Worm (Caenorhabditis elegans) whole organism, young adult: ENCODE measurements around the gene Y22D7AL.10.
A peak's percentile ranks its signal among the peaks of the same experiment; 100 is the strongest.

Source experiments
- B0019.2 ChIP-seq: fragments of 200-800 bp; sonication (Bioruptor generic); conservative IDR thresholded peaks from 2 replicates; pipeline ENCODE4 v1.3.6; 2022; ENCODE audit warnings: missing genetic modification reagents, missing genetic modification characterization, missing compliant biosample characterization
- F23B12.7 ChIP-seq: sonication (generic microtip); optimal IDR thresholded peaks from 2 replicates; lab custom pipeline; 2017; ENCODE audit warnings: missing genetic modification characterization, mild to moderate bottlenecking, missing compliant biosample characterization, antibody characterized with exemption, moderate library complexity; ENCODE audit not compliant: insufficient read depth
- F37B4.10 ChIP-seq: fragments of 200-800 bp; sonication (Bioruptor generic); IDR thresholded peaks from 2 replicates; pipeline ENCODE4 v1.3.6; 2022; ENCODE audit warnings: missing genetic modification characterization, missing compliant biosample characterization
- F52B5.7 ChIP-seq: sonication (generic microtip); optimal IDR thresholded peaks from 2 replicates; lab custom pipeline; 2016; ENCODE audit warnings: mild to moderate bottlenecking, missing genetic modification characterization, missing compliant biosample characterization
- F57A8.1 ChIP-seq: fragments of 200-800 bp; sonication (Bioruptor generic); optimal IDR thresholded peaks from 2 replicates; lab custom pipeline; 2018; ENCODE audit warnings: mild to moderate bottlenecking, missing genetic modification characterization, moderate library complexity, missing compliant biosample characterization
- K12H6.12 ChIP-seq: fragments of 200-800 bp; sonication (Bioruptor generic); optimal IDR thresholded peaks from 2 replicates; lab custom pipeline; 2018; ENCODE audit warnings: mild to moderate bottlenecking, missing genetic modification characterization, missing compliant biosample characterization
- Y53G8AR.9 ChIP-seq: fragments of 200-800 bp; sonication (Bioruptor generic); conservative IDR thresholded peaks from 2 replicates; pipeline ENCODE4 v1.3.6; 2022; ENCODE audit warnings: missing genetic modification reagents, missing genetic modification characterization, missing compliant biosample characterization
- Y56A3A.18 ChIP-seq: fragments of 200-800 bp; sonication (Bioruptor generic); IDR thresholded peaks from 2 replicates; pipeline ENCODE4 v1.3.6; 2022; ENCODE audit warnings: missing genetic modification reagents, missing genetic modification characterization, missing compliant biosample characterization
- Y67H2A.10 ChIP-seq: fragments of 200-800 bp; sonication (Bioruptor generic); conservative IDR thresholded peaks from 2 replicates; pipeline ENCODE4 v1.3.6; 2022; ENCODE audit warnings: missing genetic modification reagents, missing genetic modification characterization, missing compliant biosample characterization
- Y95B8A.8 ChIP-seq: fragments of 200-800 bp; sonication (Bioruptor generic); IDR thresholded peaks from 2 replicates; pipeline ENCODE4 v1.3.6; 2022; ENCODE audit warnings: missing genetic modification reagents, missing genetic modification characterization, missing compliant biosample characterization
- ZK185.1 ChIP-seq: sonication (generic microtip); optimal IDR thresholded peaks from 2 replicates; lab custom pipeline; 2016; ENCODE audit warnings: mild to moderate bottlenecking, missing genetic modification characterization, missing compliant biosample characterization; ENCODE audit not compliant: poor library complexity, severe bottlenecking
- akir-1 ChIP-seq: fragments of 200-800 bp; sonication (Bioruptor generic); optimal IDR thresholded peaks from 2 replicates; lab custom pipeline; 2018; ENCODE audit warnings: mild to moderate bottlenecking, missing genetic modification characterization, moderate library complexity, missing compliant biosample characterization
- ama-1 ChIP-seq, 3 experiments: fragments of 150-350 bp in 1 of 3; sonication (generic microtip) in 2 of 3; optimal IDR thresholded peaks; 2 replicates each; lab custom pipeline; 2014 to 2018; ENCODE audit warnings: missing biosample characterization in 2 of 3, missing genetic modification characterization in 2 of 3, missing genetic modification reagents in 2 of 3
- aptf-3 ChIP-seq: fragments of 200-800 bp; sonication (Bioruptor generic); IDR thresholded peaks from 2 replicates; pipeline ENCODE4 v1.3.6; 2022; ENCODE audit warnings: missing genetic modification characterization, missing compliant biosample characterization
- athp-1 ChIP-seq: sonication (generic microtip); optimal IDR thresholded peaks from 2 replicates; lab custom pipeline; 2017; ENCODE audit warnings: mild to moderate bottlenecking, missing genetic modification characterization, missing compliant biosample characterization
- bed-2 ChIP-seq: fragments of 200-800 bp; sonication (Bioruptor generic); IDR thresholded peaks from 2 replicates; pipeline ENCODE4 v1.3.6; 2022; ENCODE audit warnings: missing genetic modification reagents, missing genetic modification characterization, missing compliant biosample characterization
- ceh-58 ChIP-seq: fragments of 200-800 bp; sonication (Bioruptor generic); IDR thresholded peaks from 2 replicates; pipeline ENCODE4 v1.3.6; 2022; ENCODE audit warnings: missing genetic modification characterization, missing compliant biosample characterization
- ceh-91 ChIP-seq: fragments of 200-800 bp; sonication (Bioruptor generic); IDR thresholded peaks from 2 replicates; pipeline ENCODE4 v1.3.6; 2022; ENCODE audit warnings: missing genetic modification reagents, missing genetic modification characterization, missing compliant biosample characterization
- die-1 ChIP-seq: sonication (generic microtip); optimal IDR thresholded peaks from 2 replicates; lab custom pipeline; 2016; ENCODE audit warnings: missing genotype, mild to moderate bottlenecking, missing genetic modification characterization, missing compliant biosample characterization
- ekl-4 ChIP-seq: fragments of 200-800 bp; sonication (Bioruptor generic); IDR thresholded peaks from 2 replicates; pipeline ENCODE4 v1.3.6; 2022; ENCODE audit warnings: missing genetic modification reagents, missing genetic modification characterization, missing compliant biosample characterization
- fkh-3 ChIP-seq: sonication (generic microtip); optimal IDR thresholded peaks from 2 replicates; lab custom pipeline; 2016; ENCODE audit warnings: mild to moderate bottlenecking, missing genetic modification characterization, missing compliant biosample characterization
- hlh-26 ChIP-seq: fragments of 200-800 bp; sonication (Bioruptor generic); conservative IDR thresholded peaks from 2 replicates; pipeline ENCODE4 v1.3.6; 2022; ENCODE audit warnings: missing genetic modification reagents, missing genetic modification characterization, missing compliant biosample characterization
- hrde-1 ChIP-seq: sonication (generic microtip); optimal IDR thresholded peaks from 2 replicates; lab custom pipeline; 2016; ENCODE audit warnings: missing genetic modification characterization, mild to moderate bottlenecking, missing compliant biosample characterization, moderate library complexity, missing genotype, missing genetic modification reagents, borderline replicate concordance
- hsf-1 ChIP-seq: fragments of 200-800 bp; sonication (Bioruptor generic); IDR thresholded peaks from 2 replicates; pipeline ENCODE4 v1.3.6; 2022; ENCODE audit warnings: missing genetic modification reagents, missing genetic modification characterization, missing compliant biosample characterization
- lag-1 ChIP-seq: fragments of 200-800 bp; sonication (Bioruptor generic); IDR thresholded peaks from 2 replicates; pipeline ENCODE4 v1.3.6; 2022; ENCODE audit warnings: missing genetic modification reagents, missing genetic modification characterization, missing compliant biosample characterization
- let-526 ChIP-seq: fragments of 200-800 bp; sonication (Bioruptor generic); IDR thresholded peaks from 2 replicates; pipeline ENCODE4 v1.3.6; 2022; ENCODE audit warnings: missing genetic modification reagents, missing genetic modification characterization, missing compliant biosample characterization
- lin-35 ChIP-seq, 3 experiments: fragments of 150-350 bp in 2 of 3; sonication (generic microtip) in 1 of 3; optimal IDR thresholded peaks; 2 replicates each; lab custom pipeline; 2014 to 2018; ENCODE audit warnings: missing biosample characterization in 3 of 3, missing genetic modification characterization in 3 of 3, missing genetic modification reagents in 3 of 3
- lin-54 ChIP-seq: fragments of 200-800 bp; sonication (Bioruptor generic); optimal IDR thresholded peaks from 2 replicates; lab custom pipeline; 2018; ENCODE audit warnings: mild to moderate bottlenecking, missing genetic modification characterization, missing compliant biosample characterization
- mcd-1 ChIP-seq: fragments of 200-800 bp; sonication (Bioruptor generic); IDR thresholded peaks from 2 replicates; pipeline ENCODE4 v1.3.6; 2022; ENCODE audit warnings: missing genetic modification reagents, missing genetic modification characterization, missing compliant biosample characterization
- mel-28 ChIP-seq: sonication (generic microtip); optimal IDR thresholded peaks from 2 replicates; lab custom pipeline; 2016; ENCODE audit warnings: borderline replicate concordance, mild to moderate bottlenecking, missing genetic modification characterization, missing compliant biosample characterization
- mxl-1 ChIP-seq: sonication (generic microtip); optimal IDR thresholded peaks from 2 replicates; lab custom pipeline; 2016; ENCODE audit warnings: missing genetic modification characterization, missing compliant biosample characterization
- pbrm-1 ChIP-seq: fragments of 200-800 bp; sonication (Bioruptor generic); IDR thresholded peaks from 2 replicates; pipeline ENCODE4 v1.3.6; 2022; ENCODE audit warnings: missing genetic modification reagents, missing genetic modification characterization, missing compliant biosample characterization
- pha-4 ChIP-seq: fragments of 150-350 bp; sonication (generic microtip); optimal IDR thresholded peaks from 2 replicates; lab custom pipeline; 2014; ENCODE audit warnings: missing biosample characterization, missing genetic modification reagents, missing genetic modification characterization
- rpc-1 ChIP-seq, 2 experiments: fragments of 150-350 bp in 1 of 2; sonication (generic microtip) in 1 of 2; optimal IDR thresholded peaks; 2 replicates each; lab custom pipeline; 2014 to 2018; ENCODE audit warnings: missing biosample characterization in 1 of 2, missing genetic modification characterization in 1 of 2, missing genetic modification reagents in 1 of 2, missing genotype in 1 of 2
- sdz-38 ChIP-seq: sonication (generic microtip); optimal IDR thresholded peaks from 2 replicates; lab custom pipeline; 2016; ENCODE audit warnings: missing genotype, missing genetic modification characterization, missing compliant biosample characterization
- sea-2 ChIP-seq: fragments of 200-800 bp; sonication (Bioruptor generic); IDR thresholded peaks from 2 replicates; pipeline ENCODE4 v1.3.6; 2022; ENCODE audit warnings: missing genetic modification characterization, missing compliant biosample characterization
- snpc-1.3 ChIP-seq: sonication (generic microtip); optimal IDR thresholded peaks from 2 replicates; lab custom pipeline; 2017; ENCODE audit warnings: missing genetic modification characterization, mild to moderate bottlenecking, missing compliant biosample characterization, antibody characterized with exemption, moderate library complexity, missing genotype, missing genetic modification reagents; ENCODE audit not compliant: insufficient read depth
- snpc-4 ChIP-seq, 5 experiments: fragments of 150-350 bp in 1 of 5; sonication (generic microtip) in 4 of 5; optimal IDR thresholded peaks; 2 replicates each; lab custom pipeline; 2014 to 2018; ENCODE audit warnings: missing genetic modification characterization in 5 of 5, missing biosample characterization in 3 of 5, antibody characterized with exemption in 2 of 5, mild to moderate bottlenecking in 2 of 5, missing compliant biosample characterization in 2 of 5, missing genotype in 2 of 5, moderate library complexity in 2 of 5, missing genetic modification reagents in 1 of 5
- tbp1 ChIP-seq: fragments of 200-800 bp; sonication (Bioruptor generic); optimal IDR thresholded peaks from 2 replicates; lab custom pipeline; 2018; ENCODE audit warnings: mild to moderate bottlenecking, missing genetic modification characterization, missing compliant biosample characterization
- tbx-9 ChIP-seq: sonication (generic microtip); optimal IDR thresholded peaks from 2 replicates; lab custom pipeline; 2016; ENCODE audit warnings: borderline replicate concordance, missing genetic modification characterization, inconsistent platforms, missing compliant biosample characterization
- zim-3 ChIP-seq: sonication (generic microtip); optimal IDR thresholded peaks from 2 replicates; lab custom pipeline; 2017; ENCODE audit warnings: mild to moderate bottlenecking, missing genetic modification characterization, moderate library complexity, missing compliant biosample characterization
- ztf-28 ChIP-seq: fragments of 200-800 bp; sonication (Bioruptor generic); IDR thresholded peaks from 2 replicates; pipeline ENCODE4 v1.3.6; 2022; ENCODE audit warnings: missing genetic modification reagents, missing genetic modification characterization, missing compliant biosample characterization

Gene Y22D7AL.10

DNA sequence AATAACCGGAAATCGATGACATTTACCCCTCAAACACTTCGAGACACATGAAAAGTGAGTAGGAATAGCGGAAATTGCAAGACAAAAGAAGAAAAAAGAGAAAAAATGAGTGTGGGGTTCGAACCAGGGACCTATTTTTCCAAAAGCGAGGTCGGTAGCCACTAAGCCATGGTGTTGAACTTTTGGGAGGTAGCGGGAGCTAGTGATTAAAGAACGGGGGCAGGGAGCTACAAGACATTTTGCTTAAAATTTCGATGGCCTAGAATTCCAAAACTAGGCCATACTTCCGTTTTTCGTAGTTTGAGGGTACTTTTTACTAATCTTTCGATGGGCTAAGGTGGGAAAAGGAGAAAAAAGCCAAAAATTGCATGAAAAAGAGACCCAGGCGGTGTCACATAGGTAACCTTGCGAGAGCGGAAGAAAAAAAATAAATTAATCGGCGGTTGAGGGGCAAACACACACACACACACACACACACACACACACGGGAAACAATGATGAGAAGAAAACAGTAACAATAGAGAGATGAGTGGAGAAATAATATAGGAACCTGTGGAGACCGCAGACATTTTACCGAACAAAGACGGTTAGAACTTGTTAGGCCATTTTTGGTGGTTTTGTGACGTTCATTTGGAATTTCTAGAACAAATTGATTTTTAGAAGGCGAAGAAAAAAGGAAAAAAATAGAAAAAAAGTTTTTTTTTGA, 17.1 kb downstream of the Y22D7AL.10 start (continued):
- TF ChIP-seq ceh-58 (GFP tag; lab: Robert Waterston, UW) (no peak), F37B4.10 (GFP tag; lab: Robert Waterston, UW) (0 out of 2 replicates have a peak, but pooled peaks have one; percentile 79), snpc-1.3 (tag; lab: Kevin White, UChicago) (peak; percentile 78), B0019.2 (GFP tag; lab: Robert Waterston, UW) (peak; percentile 64), tbp1 (peak; percentile 93), rpc-1 (optimal IDR thresholded peaks at IDR 0.05; lab: Kevin White, UChicago) (peak; percentile 79), rpc-1 (tag; optimal IDR thresholded peaks at IDR 0.05; lab: Kevin White, UChicago) (peak; percentile 82), sea-2 (GFP tag; lab: Robert Waterston, UW) (no peak), pbrm-1 (peak; percentile 67; the same call in 1 of the 2 replicates), F52B5.7 (tag; lab: Kevin White, UChicago) (peak; percentile 69), lin-35 (GFP tag; optimal IDR thresholded peaks at IDR 0.05; lab: Kevin White, UChicago) (peak in 1 of 3 experiments; percentile 4), F23B12.7 (tag; lab: Kevin White, UChicago) (peak; percentile 44), lin-54 (GFP tag; lab: Kevin White, UChicago) (peak; percentile 54), lag-1 (GFP tag; lab: Robert Waterston, UW) (no peak), let-526 (GFP tag; lab: Robert Waterston, UW) (peak; percentile 43; the same call in 1 of the 2 replicates), F57A8.1 (GFP tag; lab: Kevin White, UChicago) (no peak), Y67H2A.10 (GFP tag; lab: Robert Waterston, UW) (no peak), sdz-38 (tag; lab: Kevin White, UChicago) (no peak), hsf-1 (GFP tag; lab: Robert Waterston, UW) (no peak), akir-1 (GFP tag; lab: Kevin White, UChicago) (no peak), hlh-26 (GFP tag; lab: Robert Waterston, UW) (no peak), tbx-9 (tag; lab: Kevin White, UChicago) (peak; percentile 30), mcd-1 (GFP tag; lab: Robert Waterston, UW) (peak; percentile 60), ztf-28 (GFP tag; lab: Robert Waterston, UW) (peak; percentile 78; the same call in 1 of the 2 replicates), bed-2 (0 out of 2 replicates have a peak, but pooled peaks have one; percentile 27), Y53G8AR.9 (GFP tag; lab: Robert Waterston, UW) (0 out of 2 replicates have a peak, but pooled peaks have one; percentile 28), ama-1 (optimal IDR thresholded peaks at IDR 0.05; lab: Kevin White, UChicago) (no peak), ama-1 (GFP tag; optimal IDR thresholded peaks at IDR 0.05; lab: Kevin White, UChicago) (peak in 1 of 2 experiments; percentile 37), mel-28 (tag; lab: Kevin White, UChicago) (no peak), pha-4 (tag; lab: Kevin White, UChicago) (no peak)
- TF ChIP-seq, all 124 proteins: peak for 71

- TF ChIP-seq mxl-1 (tag; lab: Kevin White, UChicago) (peak; percentile 59), F23B12.7 (tag; lab: Kevin White, UChicago) (peak; percentile 32), snpc-4 (GFP tag; optimal IDR thresholded peaks at IDR 0.05; lab: Kevin White, UChicago) (peak; percentile 50), snpc-4 (tag; optimal IDR thresholded peaks at IDR 0.05; lab: Kevin White, UChicago) (peak in 1 of 4 experiments; percentile 13), K12H6.12 (tag; lab: Kevin White, UChicago) (no peak), aptf-3 (GFP tag; lab: Robert Waterston, UW) (peak; percentile 14; the same call in 1 of the 2 replicates), fkh-3 (tag; lab: Kevin White, UChicago) (peak; percentile 30), B0019.2 (GFP tag; lab: Robert Waterston, UW) (peak; percentile 78), die-1 (peak; percentile 85), ekl-4 (GFP tag; lab: Robert Waterston, UW) (no peak), Y56A3A.18 (0 out of 2 replicates have a peak, but pooled peaks have one; percentile 53), tbp1 (peak; percentile 97), athp-1 (tag; lab: Kevin White, UChicago) (peak; percentile 83), zim-3 (tag; lab: Kevin White, UChicago) (peak; percentile 13), hrde-1 (peak; percentile 59), ZK185.1 (tag; lab: Kevin White, UChicago) (peak; percentile 74), ama-1 (optimal IDR thresholded peaks at IDR 0.05; lab: Kevin White, UChicago) (no peak), ama-1 (GFP tag; optimal IDR thresholded peaks at IDR 0.05; lab: Kevin White, UChicago) (peak; percentile 41 to 72), Y95B8A.8 (GFP tag; lab: Robert Waterston, UW) (no peak), ceh-91 (GFP tag; lab: Robert Waterston, UW) (peak; percentile 31; the same call in 1 of the 2 replicates), F52B5.7 (tag; lab: Kevin White, UChicago) (peak; percentile 61)
Measured at ce11 chrIII:1600670-1601194, 18.0 kb downstream of the Y22D7AL.10 start, which contains the start of gene sms-3. sms-3 (minus strand) TSS chrIII:1601144.
